Worm (Caenorhabditis elegans) whole organism, L2 larva: Measurements from ENCODE around the gene C04B4.4.

Source experiments
- C34F6.9 ChIP-seq: fragments of 150-350 bp; optimal IDR thresholded peaks from 2 replicates; lab custom pipeline; 2014; ENCODE audit warnings: missing biosample characterization, missing genetic modification characterization
- F13H6.1 ChIP-seq: sonication (generic microtip); optimal IDR thresholded peaks from 2 replicates; lab custom pipeline; 2016; ENCODE audit warnings: missing genetic modification characterization, missing compliant biosample characterization
- ZK546.5 ChIP-seq: sonication (generic microtip); optimal IDR thresholded peaks from 2 replicates; lab custom pipeline; 2017; ENCODE audit warnings: missing biosample characterization, missing genetic modification characterization
- aly-2 ChIP-seq: fragments of 150-350 bp; optimal IDR thresholded peaks from 2 replicates; lab custom pipeline; 2014; ENCODE audit warnings: missing biosample characterization, missing genetic modification characterization
- ama-1 ChIP-seq: fragments of 150-350 bp; optimal IDR thresholded peaks from 2 replicates; lab custom pipeline; 2018; ENCODE audit warnings: inconsistent platforms
- blmp-1 ChIP-seq: sonication (generic microtip); optimal IDR thresholded peaks from 2 replicates; lab custom pipeline; 2017; ENCODE audit warnings: missing genetic modification characterization, mild to moderate bottlenecking, missing compliant biosample characterization, antibody characterized with exemption, moderate library complexity; ENCODE audit not compliant: insufficient read depth
- ceh-16 ChIP-seq: fragments of 150-350 bp; optimal IDR thresholded peaks from 2 replicates; lab custom pipeline; 2014; ENCODE audit warnings: missing biosample characterization, missing genetic modification characterization
- ceh-82 ChIP-seq: fragments of 150-350 bp; optimal IDR thresholded peaks from 2 replicates; lab custom pipeline; 2014; ENCODE audit warnings: missing biosample characterization, missing genetic modification characterization
- crh-2 ChIP-seq: sonication (generic microtip); optimal IDR thresholded peaks from 2 replicates; lab custom pipeline; 2017; ENCODE audit warnings: missing biosample characterization, missing genetic modification characterization
- dmd-4 ChIP-seq: sonication (generic microtip); optimal IDR thresholded peaks from 2 replicates; lab custom pipeline; 2017; ENCODE audit warnings: missing biosample characterization, missing genetic modification characterization
- egl-27 ChIP-seq: sonication (generic microtip); optimal IDR thresholded peaks from 3 replicates; lab custom pipeline; 2017; ENCODE audit warnings: missing biosample characterization, missing genetic modification reagents, missing genetic modification characterization
- elt-1 ChIP-seq: fragments of 150-350 bp; optimal IDR thresholded peaks from 2 replicates; lab custom pipeline; 2014; ENCODE audit warnings: missing biosample characterization, missing genetic modification characterization
- elt-3 ChIP-seq: sonication (generic microtip); optimal IDR thresholded peaks from 2 replicates; lab custom pipeline; 2017; ENCODE audit warnings: missing biosample characterization, missing genetic modification characterization
- gmeb-1 ChIP-seq: fragments of 150-350 bp; optimal IDR thresholded peaks from 2 replicates; lab custom pipeline; 2014; ENCODE audit warnings: missing biosample characterization, missing genetic modification characterization
- lin-11 ChIP-seq: fragments of 150-350 bp; sonication (generic microtip); optimal IDR thresholded peaks from 2 replicates; lab custom pipeline; 2014; ENCODE audit warnings: missing biosample characterization, missing genetic modification characterization, inconsistent platforms, mixed read lengths
- lsy-2 ChIP-seq, 2 experiments: fragments of 150-350 bp in 1 of 2; sonication (generic microtip) in 1 of 2; optimal IDR thresholded peaks; 2 replicates each; lab custom pipeline; 2014 to 2017; ENCODE audit warnings: missing biosample characterization in 2 of 2, missing genetic modification characterization in 2 of 2
- mab-5 ChIP-seq: fragments of 150-350 bp; optimal IDR thresholded peaks from 2 replicates; lab custom pipeline; 2014; ENCODE audit warnings: missing biosample characterization, missing genetic modification characterization
- mdl-1 ChIP-seq, 2 experiments: fragments of 150-350 bp in 1 of 2; sonication (generic microtip) in 1 of 2; optimal IDR thresholded peaks; 2 replicates each; lab custom pipeline; 2017; ENCODE audit warnings: missing biosample characterization in 2 of 2, missing genetic modification characterization in 2 of 2
- nhr-11 ChIP-seq: fragments of 150-350 bp; optimal IDR thresholded peaks from 2 replicates; lab custom pipeline; 2014; ENCODE audit warnings: missing biosample characterization, missing genetic modification characterization
- nhr-12 ChIP-seq: fragments of 150-350 bp; optimal IDR thresholded peaks from 2 replicates; lab custom pipeline; 2014; ENCODE audit warnings: missing biosample characterization, missing genetic modification characterization
- nhr-21 ChIP-seq: fragments of 150-350 bp; optimal IDR thresholded peaks from 2 replicates; lab custom pipeline; 2014; ENCODE audit warnings: missing biosample characterization, missing genetic modification characterization
- nhr-23 ChIP-seq: fragments of 150-350 bp; optimal IDR thresholded peaks from 2 replicates; lab custom pipeline; 2014; ENCODE audit warnings: missing biosample characterization, missing genetic modification reagents, missing genetic modification characterization
- nhr-237 ChIP-seq: fragments of 150-350 bp; optimal IDR thresholded peaks from 2 replicates; lab custom pipeline; 2014; ENCODE audit warnings: missing biosample characterization, missing genetic modification characterization
- nhr-25 ChIP-seq: fragments of 150-350 bp; sonication (generic microtip); optimal IDR thresholded peaks from 3 replicates; lab custom pipeline; 2014; ENCODE audit warnings: missing biosample characterization, missing genetic modification characterization
- nhr-6 ChIP-seq: fragments of 150-350 bp; optimal IDR thresholded peaks from 2 replicates; lab custom pipeline; 2014; ENCODE audit warnings: missing biosample characterization, missing genetic modification characterization
- nhr-77 ChIP-seq: fragments of 150-350 bp; optimal IDR thresholded peaks from 2 replicates; lab custom pipeline; 2014; ENCODE audit warnings: missing biosample characterization, missing genetic modification characterization
- peb-1 ChIP-seq: fragments of 150-350 bp; optimal IDR thresholded peaks from 2 replicates; lab custom pipeline; 2014; ENCODE audit warnings: missing biosample characterization, missing genetic modification characterization
- skn-1 ChIP-seq: sonication (generic microtip); optimal IDR thresholded peaks from 2 replicates; lab custom pipeline; 2017; ENCODE audit warnings: missing biosample characterization, missing genetic modification characterization
- sma-3 ChIP-seq: sonication (generic microtip); optimal IDR thresholded peaks from 2 replicates; lab custom pipeline; 2016; ENCODE audit warnings: missing genetic modification reagents, missing genetic modification characterization, missing compliant biosample characterization
- sma-9 ChIP-seq, 2 experiments: fragments of 150-350 bp in 1 of 2; sonication (generic microtip) in 1 of 2; optimal IDR thresholded peaks; 2 replicates each; lab custom pipeline; 2014 to 2016; ENCODE audit warnings: missing genetic modification characterization in 2 of 2, mild to moderate bottlenecking in 1 of 2, missing biosample characterization in 1 of 2, missing compliant biosample characterization in 1 of 2, missing genetic modification reagents in 1 of 2, moderate library complexity in 1 of 2
- snpc-4 ChIP-seq: fragments of 150-350 bp; optimal IDR thresholded peaks from 2 replicates; lab custom pipeline; 2014; ENCODE audit warnings: missing biosample characterization, missing genetic modification characterization
- unc-39 ChIP-seq: fragments of 150-350 bp; optimal IDR thresholded peaks from 2 replicates; lab custom pipeline; 2014; ENCODE audit warnings: missing biosample characterization, missing genetic modification characterization
- unc-55 ChIP-seq: fragments of 150-350 bp; sonication (generic microtip); optimal IDR thresholded peaks from 3 replicates; lab custom pipeline; 2014; ENCODE audit warnings: missing biosample characterization, missing genetic modification reagents, missing genetic modification characterization
- zag-1 ChIP-seq: fragments of 150-350 bp; optimal IDR thresholded peaks from 2 replicates; lab custom pipeline; 2014; ENCODE audit warnings: missing biosample characterization, missing genetic modification characterization
- ztf-11 ChIP-seq: sonication (generic microtip); optimal IDR thresholded peaks from 2 replicates; lab custom pipeline; 2017; ENCODE audit warnings: missing biosample characterization, missing genetic modification characterization
- ztf-4 ChIP-seq: fragments of 150-350 bp; optimal IDR thresholded peaks from 2 replicates; lab custom pipeline; 2014; ENCODE audit warnings: missing biosample characterization, missing genetic modification characterization

The C04B4.4 gene

DNA sequence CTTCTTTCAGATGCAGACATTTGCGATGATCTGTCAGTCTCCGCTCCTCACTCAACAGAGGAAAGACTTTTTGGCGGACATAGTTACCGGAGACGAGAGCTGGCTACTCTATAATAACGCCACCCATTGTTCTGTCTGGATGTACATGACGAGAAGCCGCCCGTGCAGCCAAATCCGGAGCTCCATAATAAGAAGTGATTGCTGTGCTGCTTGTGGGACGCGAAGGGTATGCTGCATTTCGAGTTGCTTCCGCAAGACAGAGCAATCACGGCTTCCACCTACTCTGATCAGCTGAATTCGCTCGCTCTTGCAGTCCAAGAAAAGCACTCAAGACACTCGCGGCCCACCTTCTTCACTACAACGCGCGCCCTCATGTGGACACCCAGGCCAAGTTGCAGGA, 23.1 kb downstream of the C04B4.4 start:
- TF ChIP-seq mab-5 (tag; lab: Kevin White, UChicago) (no peak), nhr-23 (no peak), lsy-2 (tag; optimal IDR thresholded peaks at IDR 0.05; lab: Kevin White, UChicago) (no peak), sma-9 (GFP tag; optimal IDR thresholded peaks at IDR 0.05; lab: Kevin White, UChicago) (no peak), sma-9 (tag; optimal IDR thresholded peaks at IDR 0.05; lab: Kevin White, UChicago) (no peak), elt-1 (tag; lab: Kevin White, UChicago) (no peak), skn-1 (tag; lab: Kevin White, UChicago) (no peak), snpc-4 (tag; lab: Kevin White, UChicago) (no peak), unc-55 (GFP tag; lab: Kevin White, UChicago) (no peak)
- TF ChIP-seq, all 48 proteins: peak for 0

DNA sequence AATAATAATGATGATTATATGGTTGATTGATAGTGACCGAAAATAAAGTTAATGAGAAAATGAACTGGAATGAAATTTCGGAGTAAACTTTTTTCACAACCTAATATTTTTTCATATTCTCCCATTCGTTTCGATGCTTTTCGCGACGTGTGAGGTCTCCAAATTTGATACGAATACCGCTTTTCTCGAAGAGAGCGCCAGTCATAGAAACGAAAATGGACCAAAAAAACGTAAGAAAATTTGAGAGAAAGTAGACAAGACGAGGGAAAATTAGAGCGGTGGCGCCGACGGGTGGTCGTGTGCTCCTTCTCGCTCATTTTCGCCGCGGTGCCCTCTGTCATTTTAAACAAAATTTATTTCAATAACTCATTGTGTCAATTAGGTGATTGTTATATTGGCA, 23.8 kb downstream of the C04B4.4 start:
- no peak for TF ChIP-seq gmeb-1 (tag; lab: Kevin White, UChicago)
- TF ChIP-seq zag-1 (tag; lab: Kevin White, UChicago) = no peak
- no peak for TF ChIP-seq nhr-77 (tag; lab: Kevin White, UChicago)
- no peak for TF ChIP-seq nhr-237 (tag; lab: Kevin White, UChicago)
- TF ChIP-seq ZK546.5 (tag; lab: Kevin White, UChicago) = no peak
- TF ChIP-seq lin-11 = no peak
- TF ChIP-seq peb-1 (tag; lab: Kevin White, UChicago) = no peak
- TF ChIP-seq ceh-16 (tag; lab: Kevin White, UChicago) = no peak
- TF ChIP-seq skn-1 (tag; lab: Kevin White, UChicago) = no peak
- TF ChIP-seq nhr-21 (tag; lab: Kevin White, UChicago) = no peak
- TF ChIP-seq mdl-1 (tag; optimal IDR thresholded peaks at IDR 0.05; lab: Kevin White, UChicago) = no peak
- TF ChIP-seq ceh-82 (tag; lab: Kevin White, UChicago) = no peak
- TF ChIP-seq ztf-11 (tag; lab: Kevin White, UChicago) = no peak
- TF ChIP-seq unc-55 (GFP tag; lab: Kevin White, UChicago) = no peak
- no peak for TF ChIP-seq nhr-25 (tag; lab: Kevin White, UChicago)
- TF ChIP-seq nhr-23 = no peak

DNA sequence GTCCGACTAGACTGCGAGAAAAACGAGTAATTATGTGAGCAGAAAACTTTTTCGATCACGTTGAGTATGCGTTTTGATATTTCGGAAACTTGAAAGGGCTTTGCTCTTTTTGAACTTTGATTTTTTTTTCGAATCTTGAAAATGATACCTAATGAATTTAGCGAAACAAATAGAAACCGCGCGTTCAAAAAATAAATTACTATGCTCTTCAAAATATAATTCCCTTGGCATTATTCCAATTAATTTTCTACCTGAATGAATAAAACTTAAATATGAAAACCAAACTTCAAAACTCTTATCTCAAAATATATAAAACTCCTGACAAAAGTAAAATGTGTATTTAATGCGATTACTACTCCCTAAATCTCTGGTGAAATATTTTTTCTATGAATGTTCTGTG, 24.6 kb downstream of the C04B4.4 start, which contains the start of gene xtr-2:
Gene xtr-2, plus strand, starts transcription at position 301 of the 400 bp plus-strand sequence.
- TF ChIP-seq peb-1 (tag; lab: Kevin White, UChicago) (no peak), ztf-4 (tag; lab: Kevin White, UChicago) (no peak), ceh-82 (tag; lab: Kevin White, UChicago) (no peak), sma-9 (GFP tag; optimal IDR thresholded peaks at IDR 0.05; lab: Kevin White, UChicago) (no peak), sma-9 (tag; optimal IDR thresholded peaks at IDR 0.05; lab: Kevin White, UChicago) (no peak), blmp-1 (tag; lab: Kevin White, UChicago) (no peak), nhr-21 (tag; lab: Kevin White, UChicago) (no peak), nhr-11 (tag; lab: Kevin White, UChicago) (no peak), crh-2 (tag; lab: Kevin White, UChicago) (no peak), ama-1 (lab: Kevin White, UChicago) (no peak), elt-1 (tag; lab: Kevin White, UChicago) (no peak), ZK546.5 (tag; lab: Kevin White, UChicago) (no peak), C34F6.9 (tag; lab: Kevin White, UChicago) (no peak)
- TF ChIP-seq, all 48 proteins: peak for 0

DNA sequence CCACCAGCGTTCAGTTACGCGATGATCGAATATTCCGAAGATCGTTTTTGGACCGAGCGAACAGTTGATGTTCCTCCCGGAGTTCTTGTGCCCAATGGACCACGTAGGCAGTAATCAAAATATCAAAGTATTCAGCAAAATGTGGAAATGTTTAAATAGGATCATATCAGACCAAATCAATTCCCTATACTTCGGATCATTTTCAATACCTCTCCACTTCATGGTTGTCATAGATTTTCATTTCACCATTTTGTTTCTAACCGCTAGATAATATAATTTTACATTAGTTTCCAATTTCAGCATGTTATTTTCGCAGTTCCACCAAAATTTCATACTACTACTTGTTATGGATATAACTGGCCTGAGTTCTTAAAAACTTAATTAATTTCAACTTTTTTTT, 26.9 kb downstream of the C04B4.4 start:
- TF ChIP-seq nhr-6 (tag; lab: Kevin White, UChicago) = no peak
- no peak for TF ChIP-seq nhr-25 (tag; lab: Kevin White, UChicago)
- TF ChIP-seq nhr-23 = no peak
- no peak for TF ChIP-seq egl-27 (tag; lab: Kevin White, UChicago)
- TF ChIP-seq mab-5 (tag; lab: Kevin White, UChicago) = no peak
- no peak for TF ChIP-seq aly-2
- TF ChIP-seq unc-39 = no peak
- no peak for TF ChIP-seq C34F6.9 (tag; lab: Kevin White, UChicago)
- no peak for TF ChIP-seq elt-1 (tag; lab: Kevin White, UChicago)
- no peak for TF ChIP-seq elt-3 (tag; lab: Kevin White, UChicago)
- no peak for TF ChIP-seq lsy-2 (tag; optimal IDR thresholded peaks at IDR 0.05; lab: Kevin White, UChicago)
- TF ChIP-seq mdl-1 (tag; optimal IDR thresholded peaks at IDR 0.05; lab: Kevin White, UChicago) = no peak
- no peak for TF ChIP-seq F13H6.1 (tag; lab: Kevin White, UChicago)
- TF ChIP-seq dmd-4 (tag; lab: Kevin White, UChicago) = no peak
- no peak for TF ChIP-seq nhr-12 (tag; lab: Kevin White, UChicago)
- TF ChIP-seq nhr-237 (tag; lab: Kevin White, UChicago) = no peak
- TF ChIP-seq sma-3 (GFP tag; lab: Kevin White, UChicago) = no peak
- TF ChIP-seq lin-11 = no peak
- no peak for TF ChIP-seq sma-9 (GFP tag; optimal IDR thresholded peaks at IDR 0.05; lab: Kevin White, UChicago)
- TF ChIP-seq sma-9 (tag; optimal IDR thresholded peaks at IDR 0.05; lab: Kevin White, UChicago) = no peak
- no peak for TF ChIP-seq nhr-21 (tag; lab: Kevin White, UChicago)
